Fruit fly (Drosophila melanogaster) whole organism, embryonic: Measurements from ENCODE around the gene CG12020.

ENCODE experiments used
- ATbp ChIP-seq: fragments of 200-800 bp; sonication (Bioruptor generic); optimal IDR thresholded peaks from 2 replicates; lab custom pipeline; 2017; ENCODE audit warnings: missing biosample characterization, mild to moderate bottlenecking, missing genetic modification characterization, missing genetic modification reagents
- Antp ChIP-seq: fragments of 200-800 bp; sonication (Bioruptor generic); optimal IDR thresholded peaks from 3 replicates; lab custom pipeline; 2016; ENCODE audit warnings: missing biosample characterization, missing genetic modification characterization
- CG10267 ChIP-seq: fragments of 200-800 bp; sonication (Bioruptor generic); optimal IDR thresholded peaks from 2 replicates; lab custom pipeline; 2018; ENCODE audit warnings: missing biosample characterization, mild to moderate bottlenecking, missing genetic modification characterization, moderate library complexity
- CG10543 ChIP-seq: fragments of 200-800 bp; sonication (Bioruptor generic); optimal IDR thresholded peaks from 3 replicates; lab custom pipeline; 2017; ENCODE audit warnings: missing biosample characterization, mild to moderate bottlenecking, missing genetic modification characterization, moderate library complexity
- CG11085 ChIP-seq: fragments of 200-800 bp; sonication (Bioruptor generic); IDR thresholded peaks from 2 replicates; pipeline ENCODE4 v1.3.6; 2022; ENCODE audit warnings: missing biosample characterization, missing genetic modification characterization
- CG11723 ChIP-seq: fragments of 200-800 bp; sonication (Bioruptor generic); optimal IDR thresholded peaks from 2 replicates; lab custom pipeline; 2017; ENCODE audit warnings: missing biosample characterization, mild to moderate bottlenecking, missing genetic modification characterization
- CG13624 ChIP-seq: fragments of 200-800 bp; sonication (Bioruptor generic); optimal IDR thresholded peaks from 2 replicates; lab custom pipeline; 2016; ENCODE audit warnings: missing biosample characterization, missing genetic modification characterization
- CG15269 ChIP-seq: fragments of 200-800 bp; sonication (Bioruptor generic); optimal IDR thresholded peaks from 2 replicates; lab custom pipeline; 2018; ENCODE audit warnings: missing biosample characterization, mild to moderate bottlenecking, missing genetic modification characterization, moderate library complexity
- CG17568 ChIP-seq: fragments of 200-800 bp; sonication (Bioruptor generic); optimal IDR thresholded peaks from 2 replicates; lab custom pipeline; 2018; ENCODE audit warnings: missing biosample characterization, mild to moderate bottlenecking, missing genetic modification characterization, moderate library complexity
- CG2199 ChIP-seq: fragments of 200-800 bp; sonication (Bioruptor generic); IDR thresholded peaks from 3 replicates; pipeline ENCODE4 v1.3.6; 2022; ENCODE audit warnings: missing biosample characterization, missing genetic modification characterization
- CG31224 ChIP-seq: fragments of 200-800 bp; sonication (Bioruptor generic); IDR thresholded peaks from 2 replicates; pipeline ENCODE4 v1.3.6; 2022; ENCODE audit warnings: missing biosample characterization, missing genetic modification characterization
- CG31388 ChIP-seq: fragments of 200-800 bp; sonication (Bioruptor generic); optimal IDR thresholded peaks from 2 replicates; lab custom pipeline; 2016; ENCODE audit warnings: missing biosample characterization, missing genetic modification characterization
- CG3838 ChIP-seq: fragments of 200-800 bp; sonication (Bioruptor generic); optimal IDR thresholded peaks from 3 replicates; lab custom pipeline; 2016; ENCODE audit warnings: missing biosample characterization, missing genetic modification characterization
- CG3995 ChIP-seq: fragments of 200-800 bp; sonication (Bioruptor generic); optimal IDR thresholded peaks from 3 replicates; lab custom pipeline; 2016; ENCODE audit warnings: missing biosample characterization, missing genetic modification characterization
- CG42726 ChIP-seq: fragments of 200-800 bp; sonication (Bioruptor generic); IDR thresholded peaks from 2 replicates; pipeline ENCODE4 v1.3.6; 2022; ENCODE audit warnings: missing biosample characterization, missing genetic modification characterization; ENCODE audit not compliant: partially characterized antibody
- CG4424 ChIP-seq: fragments of 200-800 bp; sonication (Bioruptor generic); optimal IDR thresholded peaks from 3 replicates; lab custom pipeline; 2016; ENCODE audit warnings: missing biosample characterization, missing genetic modification characterization
- CG7987 ChIP-seq: fragments of 200-800 bp; sonication (Bioruptor generic); optimal IDR thresholded peaks from 2 replicates; lab custom pipeline; 2018; ENCODE audit warnings: missing biosample characterization, mild to moderate bottlenecking, missing genetic modification characterization, moderate library complexity
- CG8944 ChIP-seq: fragments of 200-800 bp; sonication (Bioruptor generic); optimal IDR thresholded peaks from 3 replicates; lab custom pipeline; 2016; ENCODE audit warnings: missing biosample characterization, missing genetic modification characterization
- CHES-1-like ChIP-seq: fragments of 200-800 bp; sonication (Bioruptor generic); optimal IDR thresholded peaks from 2 replicates; lab custom pipeline; 2016; ENCODE audit warnings: missing biosample characterization, missing genetic modification characterization
- Dek ChIP-seq: fragments of 200-800 bp; sonication (Bioruptor generic); optimal IDR thresholded peaks from 3 replicates; lab custom pipeline; 2019; ENCODE audit warnings: missing biosample characterization, mild to moderate bottlenecking, missing genetic modification characterization, moderate library complexity
- Doc3 ChIP-seq: fragments of 200-800 bp; sonication (Bioruptor generic); IDR thresholded peaks from 3 replicates; pipeline ENCODE4 v1.3.6; 2022; ENCODE audit warnings: missing biosample characterization, missing genetic modification characterization; ENCODE audit not compliant: partially characterized antibody
- Fer3 ChIP-seq: fragments of 200-800 bp; sonication (Bioruptor generic); optimal IDR thresholded peaks from 2 replicates; lab custom pipeline; 2018; ENCODE audit warnings: missing biosample characterization, mild to moderate bottlenecking, missing genetic modification characterization, moderate library complexity
- HHEX ChIP-seq: fragments of 200-800 bp; sonication (Bioruptor generic); optimal IDR thresholded peaks from 3 replicates; lab custom pipeline; 2017; ENCODE audit warnings: missing biosample characterization, mild to moderate bottlenecking, missing genetic modification characterization, missing genetic modification reagents
- Hand ChIP-seq: fragments of 200-800 bp; sonication (Bioruptor generic); optimal IDR thresholded peaks from 2 replicates; lab custom pipeline; 2017; ENCODE audit warnings: mild to moderate bottlenecking, missing biosample characterization, missing genetic modification reagents, missing genetic modification characterization
- Hey ChIP-seq: fragments of 200-800 bp; sonication (Bioruptor generic); optimal IDR thresholded peaks from 3 replicates; lab custom pipeline; 2018; ENCODE audit warnings: missing biosample characterization, mild to moderate bottlenecking, missing genetic modification characterization
- Kr ChIP-seq: fragments of 200-800 bp; sonication (Bioruptor generic); optimal IDR thresholded peaks from 2 replicates; lab custom pipeline; 2017; ENCODE audit warnings: missing biosample characterization, mild to moderate bottlenecking, missing genetic modification characterization
- Nf-YA ChIP-seq: fragments of 200-800 bp; sonication (Bioruptor generic); IDR thresholded peaks from 2 replicates; pipeline ENCODE4 v1.3.6; 2022; ENCODE audit warnings: missing biosample characterization, missing genetic modification characterization
- Rfx ChIP-seq: fragments of 200-800 bp; sonication (Bioruptor generic); IDR thresholded peaks from 2 replicates; pipeline ENCODE4 v1.3.6; 2022; ENCODE audit warnings: missing biosample characterization, missing genetic modification characterization
- Trl ChIP-seq, 3 experiments: fragments of >200 bp in 2 of 3; fragments of 200-800 bp in 1 of 3; sonication (Bioruptor generic) in 1 of 3; optimal IDR thresholded peaks; 2 replicates in 1 of 3; 3 replicates in 2 of 3; lab custom pipeline; 2016 to 2017; ENCODE audit warnings: missing biosample characterization in 1 of 3, missing genetic modification characterization in 1 of 3
- ash1 ChIP-seq: fragments of 200-800 bp; sonication (Bioruptor generic); optimal IDR thresholded peaks from 2 replicates; lab custom pipeline; 2018; ENCODE audit warnings: missing biosample characterization, mild to moderate bottlenecking, missing genetic modification characterization
- bbx ChIP-seq: fragments of 200-800 bp; sonication (Bioruptor generic); IDR thresholded peaks from 2 replicates; pipeline ENCODE4 v1.3.6; 2022; ENCODE audit warnings: missing biosample characterization, missing genetic modification characterization; ENCODE audit not compliant: partially characterized antibody
- danr ChIP-seq: fragments of 200-800 bp; sonication (Bioruptor generic); IDR thresholded peaks from 2 replicates; pipeline ENCODE4 v1.3.6; 2022; ENCODE audit warnings: missing biosample characterization, missing genetic modification characterization
- dm ChIP-seq: fragments of 200-800 bp; sonication (Bioruptor generic); optimal IDR thresholded peaks from 3 replicates; lab custom pipeline; 2016; ENCODE audit warnings: missing biosample characterization, missing genetic modification characterization
- dmrt11E ChIP-seq: fragments of 200-800 bp; sonication (Bioruptor generic); optimal IDR thresholded peaks from 3 replicates; lab custom pipeline; 2018; ENCODE audit warnings: missing biosample characterization, mild to moderate bottlenecking, missing genetic modification characterization, moderate library complexity
- fd3F ChIP-seq: fragments of 200-800 bp; sonication (Bioruptor generic); optimal IDR thresholded peaks from 2 replicates; lab custom pipeline; 2018; ENCODE audit warnings: missing biosample characterization, mild to moderate bottlenecking, missing genetic modification characterization, moderate library complexity
- fu2 ChIP-seq: fragments of 200-800 bp; sonication (Bioruptor generic); optimal IDR thresholded peaks from 2 replicates; lab custom pipeline; 2016; ENCODE audit warnings: missing biosample characterization, missing genetic modification characterization
- gcm ChIP-seq: fragments of 200-800 bp; sonication (Bioruptor generic); optimal IDR thresholded peaks from 2 replicates; lab custom pipeline; 2019; ENCODE audit warnings: missing biosample characterization, mild to moderate bottlenecking, missing genetic modification characterization, moderate library complexity
- gfzf ChIP-seq: fragments of 200-800 bp; sonication (Bioruptor generic); optimal IDR thresholded peaks from 2 replicates; lab custom pipeline; 2016; ENCODE audit warnings: missing biosample characterization, mild to moderate bottlenecking, missing genetic modification characterization, moderate library complexity
- grn ChIP-seq: fragments of 200-800 bp; sonication (Bioruptor generic); optimal IDR thresholded peaks from 3 replicates; lab custom pipeline; 2017; ENCODE audit warnings: missing biosample characterization, missing genetic modification characterization
- gt ChIP-seq: fragments of 200-800 bp; sonication (Bioruptor generic); IDR thresholded peaks from 2 replicates; pipeline ENCODE4 v1.3.6; 2022; ENCODE audit warnings: missing biosample characterization, missing genetic modification characterization
- h ChIP-seq: fragments of >200 bp; optimal IDR thresholded peaks from 2 replicates; lab custom pipeline; 2017
- lab ChIP-seq: fragments of 200-800 bp; sonication (Bioruptor generic); optimal IDR thresholded peaks from 3 replicates; lab custom pipeline; 2017; ENCODE audit warnings: missing biosample characterization, missing genetic modification characterization, mild to moderate bottlenecking, moderate library complexity, missing genetic modification reagents
- mld ChIP-seq: fragments of 200-800 bp; sonication (Bioruptor generic); IDR thresholded peaks from 3 replicates; pipeline ENCODE4 v1.3.6; 2022; ENCODE audit warnings: missing biosample characterization, missing genetic modification characterization; ENCODE audit not compliant: partially characterized antibody
- pho ChIP-seq: fragments of 200-800 bp; sonication (Bioruptor generic); optimal IDR thresholded peaks from 2 replicates; lab custom pipeline; 2016; ENCODE audit warnings: missing biosample characterization, missing genetic modification characterization
- prd ChIP-seq, 3 experiments: fragments of >200 bp in 2 of 3; fragments of 200-800 bp in 1 of 3; sonication (Bioruptor generic) in 1 of 3; optimal IDR thresholded peaks in 2 of 3; IDR thresholded peaks in 1 of 3; 2 replicates in 2 of 3; 3 replicates in 1 of 3; pipeline versions ENCODE4 v1.3.6 to Lab custom; 2017 to 2022; ENCODE audit warnings: missing biosample characterization in 1 of 3, missing genetic modification characterization in 1 of 3
- psq ChIP-seq: fragments of 200-800 bp; sonication (Bioruptor generic); optimal IDR thresholded peaks from 2 replicates; lab custom pipeline; 2017; ENCODE audit warnings: missing biosample characterization, missing genetic modification characterization
- seq ChIP-seq: fragments of 200-800 bp; sonication (Bioruptor generic); IDR thresholded peaks from 2 replicates; pipeline ENCODE4 v1.3.6; 2022; ENCODE audit warnings: missing biosample characterization, missing genetic modification characterization
- tna ChIP-seq: fragments of 200-800 bp; sonication (Bioruptor generic); IDR thresholded peaks from 2 replicates; pipeline ENCODE4 v1.3.6; 2022; ENCODE audit warnings: missing biosample characterization, missing genetic modification characterization; ENCODE audit not compliant: partially characterized antibody
- tup ChIP-seq: fragments of 200-800 bp; sonication (Bioruptor generic); optimal IDR thresholded peaks from 2 replicates; lab custom pipeline; 2016; ENCODE audit warnings: missing biosample characterization, mild to moderate bottlenecking, missing genetic modification characterization, moderate library complexity
- vnd ChIP-seq: fragments of 200-800 bp; sonication (Bioruptor generic); IDR thresholded peaks from 3 replicates; pipeline ENCODE4 v1.3.6; 2022; ENCODE audit warnings: missing biosample characterization, missing genetic modification characterization; ENCODE audit not compliant: partially characterized antibody

Gene CG12020

DNA sequence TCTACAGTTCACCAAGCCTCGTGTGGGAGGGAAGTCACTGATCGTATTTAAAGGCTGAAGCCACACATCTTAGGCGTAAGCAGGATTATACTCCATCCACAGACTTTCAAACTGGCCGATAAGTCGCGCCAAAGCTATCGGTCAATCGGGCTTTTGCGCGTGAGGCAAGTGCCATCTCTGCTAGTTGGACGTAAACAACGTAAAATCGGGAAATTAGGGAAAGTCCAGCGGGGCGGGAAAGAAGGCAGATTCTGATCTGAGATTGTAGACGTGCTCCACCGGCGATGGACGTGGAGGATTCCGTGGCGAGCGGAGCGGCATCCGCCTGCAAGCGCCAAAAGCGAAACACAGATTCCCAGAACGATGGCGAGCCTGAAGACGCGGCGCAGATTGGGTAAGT, 41.0 kb upstream of the CG12020 start, which contains the start of gene CG8001 (continued):
- TF ChIP-seq prd (optimal IDR thresholded peaks at IDR 0.05; lab: Kevin White, UChicago): no peak
- TF ChIP-seq prd (GFP tag; IDR thresholded peaks at IDR 0.05; lab: Robert Waterston, UW): no peak
- TF ChIP-seq bbx: peak; percentile 69
- no peak for TF ChIP-seq Trl (optimal IDR thresholded peaks at IDR 0.05; lab: Kevin White, UChicago)
- no peak for TF ChIP-seq Trl (GFP tag; optimal IDR thresholded peaks at IDR 0.05; lab: Kevin White, UChicago)
- TF ChIP-seq CG15269: no peak
- TF ChIP-seq fd3F (GFP tag; lab: Kevin White, UChicago): no peak
- TF ChIP-seq vnd: no peak
- TF ChIP-seq h (lab: Kevin White, UChicago): no peak
- no peak for TF ChIP-seq Dek (tag; lab: Kevin White, UChicago)
- TF ChIP-seq HHEX: no peak
- no peak for TF ChIP-seq gfzf
- TF ChIP-seq Antp (GFP tag; lab: Kevin White, UChicago): no peak
- TF ChIP-seq pho (GFP tag; lab: Kevin White, UChicago): no peak
- TF ChIP-seq Doc3 (GFP tag; lab: Robert Waterston, UW): peak; percentile 46; the same call in 1 of the 3 replicates
- TF ChIP-seq fu2 (GFP tag; lab: Kevin White, UChicago): no peak
- TF ChIP-seq CG3995 (GFP tag; lab: Kevin White, UChicago): no peak
- no peak for TF ChIP-seq CG11085
- TF ChIP-seq CG11723 (GFP tag; lab: Kevin White, UChicago): no peak
- TF ChIP-seq psq (GFP tag; lab: Kevin White, UChicago): no peak
- no peak for TF ChIP-seq CG8944 (GFP tag; lab: Kevin White, UChicago)
- TF ChIP-seq gcm (GFP tag; lab: Kevin White, UChicago): no peak
- TF ChIP-seq danr (GFP tag; lab: Robert Waterston, UW): no peak
- TF ChIP-seq CG2199 (GFP tag; lab: Robert Waterston, UW): no peak
- TF ChIP-seq CG31224 (GFP tag; lab: Robert Waterston, UW): no peak
- TF ChIP-seq Rfx (GFP tag; lab: Robert Waterston, UW): no peak
- TF ChIP-seq CG31388 (GFP tag; lab: Kevin White, UChicago): no peak
- TF ChIP-seq Fer3 (tag; lab: Kevin White, UChicago): no peak
- no peak for TF ChIP-seq CG42726 (GFP tag; lab: Robert Waterston, UW)
- no peak for TF ChIP-seq CG3838 (GFP tag; lab: Kevin White, UChicago)
- no peak for TF ChIP-seq ATbp
- TF ChIP-seq ash1 (GFP tag; lab: Kevin White, UChicago): no peak
- no peak for TF ChIP-seq Hand (GFP tag; lab: Kevin White, UChicago)
- no peak for TF ChIP-seq CHES-1-like
- no peak for TF ChIP-seq dmrt11E
- no peak for TF ChIP-seq seq (GFP tag; lab: Robert Waterston, UW)
- no peak for TF ChIP-seq CG10267 (tag; lab: Kevin White, UChicago)
- no peak for TF ChIP-seq Hey (tag; lab: Kevin White, UChicago)
- no peak for TF ChIP-seq lab (GFP tag; lab: Kevin White, UChicago)
- TF ChIP-seq CG10543 (GFP tag; lab: Kevin White, UChicago): no peak
- no peak for TF ChIP-seq CG4424 (GFP tag; lab: Kevin White, UChicago)
- TF ChIP-seq tup (GFP tag; lab: Kevin White, UChicago): no peak
- no peak for TF ChIP-seq Kr (GFP tag; lab: Kevin White, UChicago)
- TF ChIP-seq tna (GFP tag; lab: Robert Waterston, UW): 0 out of 2 replicates have a peak, but pooled peaks have one; percentile 26
- TF ChIP-seq CG7987 (GFP tag; lab: Kevin White, UChicago): no peak
- peak; percentile 62; the same call in 1 of the 3 replicates for TF ChIP-seq mld (GFP tag; lab: Robert Waterston, UW)
- no peak for TF ChIP-seq gt
- no peak for TF ChIP-seq Nf-YA (GFP tag; lab: Robert Waterston, UW)
- no peak for TF ChIP-seq CG13624 (GFP tag; lab: Kevin White, UChicago)
- no peak for TF ChIP-seq dm (GFP tag; lab: Kevin White, UChicago)
- no peak for TF ChIP-seq CG17568 (GFP tag; lab: Kevin White, UChicago)
- TF ChIP-seq grn (GFP tag; lab: Kevin White, UChicago): peak; percentile 31
